Worm (Caenorhabditis elegans) whole organism, midembryonic: ENCODE data around the gene R151.8.
A peak's percentile ranks its signal among the peaks of the same experiment; 100 is the strongest.

Experiments used
- T22C8.4 ChIP-seq: fragments of 200-800 bp; sonication (Bioruptor generic); IDR thresholded peaks from 2 replicates; pipeline ENCODE4 v1.3.6; 2022; ENCODE audit warnings: missing genetic modification characterization, missing compliant biosample characterization
- cog-1 ChIP-seq: sonication (generic microtip); optimal IDR thresholded peaks from 2 replicates; lab custom pipeline; 2016; ENCODE audit warnings: missing genetic modification characterization, missing compliant biosample characterization
- klf-2 ChIP-seq: fragments of 200-800 bp; sonication (Bioruptor generic); conservative IDR thresholded peaks from 2 replicates; pipeline ENCODE4 v1.3.6; 2022; ENCODE audit warnings: missing genetic modification reagents, missing genetic modification characterization, missing compliant biosample characterization
- ztf-23 ChIP-seq: fragments of 200-800 bp; sonication (Bioruptor generic); IDR thresholded peaks from 2 replicates; pipeline ENCODE4 v1.3.6; 2022; ENCODE audit warnings: missing genetic modification reagents, missing genetic modification characterization, missing compliant biosample characterization
- ztf-29 ChIP-seq: fragments of 200-800 bp; sonication (Bioruptor generic); IDR thresholded peaks from 2 replicates; pipeline ENCODE4 v1.3.6; 2022; ENCODE audit warnings: missing genetic modification reagents, missing genetic modification characterization, missing compliant biosample characterization

DNA sequence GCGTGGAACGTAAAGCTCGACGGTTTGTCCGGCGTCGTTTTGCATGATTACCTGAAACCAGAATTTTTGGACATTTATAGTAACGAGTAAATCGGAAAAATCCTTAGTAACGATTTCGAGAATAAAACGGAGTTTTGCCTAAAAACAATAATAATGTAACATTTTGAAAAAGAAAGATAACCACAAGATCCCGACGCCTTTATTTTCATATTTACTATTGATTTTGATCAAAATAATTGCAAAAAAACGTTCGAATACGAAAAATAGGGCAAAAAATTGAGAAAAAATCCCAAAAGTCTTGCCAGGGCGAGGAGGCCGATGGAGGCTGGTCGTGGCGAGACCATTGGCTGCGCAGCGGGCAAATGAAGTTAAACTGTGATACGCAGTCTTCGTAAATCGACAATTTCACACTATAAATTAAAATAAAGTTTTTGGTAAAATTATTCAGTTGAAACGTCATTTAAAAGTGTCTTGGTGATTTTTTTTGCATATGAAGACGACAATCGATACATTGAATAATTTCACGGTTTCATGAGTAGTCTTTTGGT is 39.9 kb downstream of the R151.8 start, which contains the start of gene rps-21:
- peak; percentile 55; the same call in 1 of the 2 replicates for TF ChIP-seq ztf-23
- TF ChIP-seq T22C8.4 (GFP tag; lab: Robert Waterston, UW): no peak
- TF ChIP-seq cog-1 (tag; lab: Kevin White, UChicago): peak; percentile 34
- no peak for TF ChIP-seq klf-2 (GFP tag; lab: Robert Waterston, UW)
- no peak for TF ChIP-seq ztf-29 (GFP tag; lab: Robert Waterston, UW)
